Worm (Caenorhabditis elegans) whole organism, L2 larva: ENCODE results near the gene math-23.
"Not testable (repeated sequence)": the region's sequence is repeated elsewhere in the genome, so short reads cannot be mapped to it uniquely, and the experiment has no call there.

ENCODE experiments used
- C34F6.9 ChIP-seq: fragments of 150-350 bp; optimal IDR thresholded peaks from 2 replicates; lab custom pipeline; 2014; ENCODE audit warnings: missing biosample characterization, missing genetic modification characterization
- F13H6.1 ChIP-seq: sonication (generic microtip); optimal IDR thresholded peaks from 2 replicates; lab custom pipeline; 2016; ENCODE audit warnings: missing genetic modification characterization, missing compliant biosample characterization
- R02D3.7 ChIP-seq: fragments of 150-350 bp; optimal IDR thresholded peaks from 2 replicates; lab custom pipeline; 2014; ENCODE audit warnings: missing biosample characterization, missing genetic modification characterization
- blmp-1 ChIP-seq: sonication (generic microtip); optimal IDR thresholded peaks from 2 replicates; lab custom pipeline; 2017; ENCODE audit warnings: missing genetic modification characterization, mild to moderate bottlenecking, missing compliant biosample characterization, antibody characterized with exemption, moderate library complexity; ENCODE audit not compliant: insufficient read depth
- ceh-82 ChIP-seq: fragments of 150-350 bp; optimal IDR thresholded peaks from 2 replicates; lab custom pipeline; 2014; ENCODE audit warnings: missing biosample characterization, missing genetic modification characterization
- dmd-4 ChIP-seq: sonication (generic microtip); optimal IDR thresholded peaks from 2 replicates; lab custom pipeline; 2017; ENCODE audit warnings: missing biosample characterization, missing genetic modification characterization
- egl-27 ChIP-seq: sonication (generic microtip); optimal IDR thresholded peaks from 3 replicates; lab custom pipeline; 2017; ENCODE audit warnings: missing biosample characterization, missing genetic modification reagents, missing genetic modification characterization
- elt-1 ChIP-seq: fragments of 150-350 bp; optimal IDR thresholded peaks from 2 replicates; lab custom pipeline; 2014; ENCODE audit warnings: missing biosample characterization, missing genetic modification characterization
- elt-3 ChIP-seq: sonication (generic microtip); optimal IDR thresholded peaks from 2 replicates; lab custom pipeline; 2017; ENCODE audit warnings: missing biosample characterization, missing genetic modification characterization
- gmeb-1 ChIP-seq: fragments of 150-350 bp; optimal IDR thresholded peaks from 2 replicates; lab custom pipeline; 2014; ENCODE audit warnings: missing biosample characterization, missing genetic modification characterization
- lin-11 ChIP-seq: fragments of 150-350 bp; sonication (generic microtip); optimal IDR thresholded peaks from 2 replicates; lab custom pipeline; 2014; ENCODE audit warnings: missing biosample characterization, missing genetic modification characterization, inconsistent platforms, mixed read lengths
- lin-13 ChIP-seq: fragments of 150-350 bp; optimal IDR thresholded peaks from 2 replicates; lab custom pipeline; 2014; ENCODE audit warnings: missing biosample characterization, missing genetic modification reagents, missing genetic modification characterization
- lin-39 ChIP-seq: fragments of 150-350 bp; optimal IDR thresholded peaks from 2 replicates; lab custom pipeline; 2014; ENCODE audit warnings: missing biosample characterization, missing genetic modification reagents, missing genetic modification characterization
- lsy-2 ChIP-seq, 2 experiments: fragments of 150-350 bp in 1 of 2; sonication (generic microtip) in 1 of 2; optimal IDR thresholded peaks; 2 replicates each; lab custom pipeline; 2014 to 2017; ENCODE audit warnings: missing biosample characterization in 2 of 2, missing genetic modification characterization in 2 of 2
- nhr-10 ChIP-seq: sonication (generic microtip); optimal IDR thresholded peaks from 2 replicates; lab custom pipeline; 2017; ENCODE audit warnings: missing biosample characterization, missing genetic modification characterization
- nhr-11 ChIP-seq: fragments of 150-350 bp; optimal IDR thresholded peaks from 2 replicates; lab custom pipeline; 2014; ENCODE audit warnings: missing biosample characterization, missing genetic modification characterization
- nhr-12 ChIP-seq: fragments of 150-350 bp; optimal IDR thresholded peaks from 2 replicates; lab custom pipeline; 2014; ENCODE audit warnings: missing biosample characterization, missing genetic modification characterization
- nhr-21 ChIP-seq: fragments of 150-350 bp; optimal IDR thresholded peaks from 2 replicates; lab custom pipeline; 2014; ENCODE audit warnings: missing biosample characterization, missing genetic modification characterization
- nhr-23 ChIP-seq: fragments of 150-350 bp; optimal IDR thresholded peaks from 2 replicates; lab custom pipeline; 2014; ENCODE audit warnings: missing biosample characterization, missing genetic modification reagents, missing genetic modification characterization
- nhr-25 ChIP-seq: fragments of 150-350 bp; sonication (generic microtip); optimal IDR thresholded peaks from 3 replicates; lab custom pipeline; 2014; ENCODE audit warnings: missing biosample characterization, missing genetic modification characterization
- nhr-6 ChIP-seq: fragments of 150-350 bp; optimal IDR thresholded peaks from 2 replicates; lab custom pipeline; 2014; ENCODE audit warnings: missing biosample characterization, missing genetic modification characterization
- nhr-77 ChIP-seq: fragments of 150-350 bp; optimal IDR thresholded peaks from 2 replicates; lab custom pipeline; 2014; ENCODE audit warnings: missing biosample characterization, missing genetic modification characterization
- skn-1 ChIP-seq: sonication (generic microtip); optimal IDR thresholded peaks from 2 replicates; lab custom pipeline; 2017; ENCODE audit warnings: missing biosample characterization, missing genetic modification characterization
- sma-9 ChIP-seq, 2 experiments: fragments of 150-350 bp in 1 of 2; sonication (generic microtip) in 1 of 2; optimal IDR thresholded peaks; 2 replicates each; lab custom pipeline; 2014 to 2016; ENCODE audit warnings: missing genetic modification characterization in 2 of 2, mild to moderate bottlenecking in 1 of 2, missing biosample characterization in 1 of 2, missing compliant biosample characterization in 1 of 2, missing genetic modification reagents in 1 of 2, moderate library complexity in 1 of 2
- snpc-4 ChIP-seq: fragments of 150-350 bp; optimal IDR thresholded peaks from 2 replicates; lab custom pipeline; 2014; ENCODE audit warnings: missing biosample characterization, missing genetic modification characterization
- unc-39 ChIP-seq: fragments of 150-350 bp; optimal IDR thresholded peaks from 2 replicates; lab custom pipeline; 2014; ENCODE audit warnings: missing biosample characterization, missing genetic modification characterization
- unc-62 ChIP-seq: fragments of 150-350 bp; optimal IDR thresholded peaks from 2 replicates; lab custom pipeline; 2014; ENCODE audit warnings: missing biosample characterization, missing genetic modification reagents, missing genetic modification characterization
- zag-1 ChIP-seq: fragments of 150-350 bp; optimal IDR thresholded peaks from 2 replicates; lab custom pipeline; 2014; ENCODE audit warnings: missing biosample characterization, missing genetic modification characterization
- ztf-1 ChIP-seq: fragments of 200-800 bp; sonication (Bioruptor generic); conservative IDR thresholded peaks from 2 replicates; pipeline ENCODE4 v1.3.6; 2022; ENCODE audit warnings: missing genetic modification characterization, missing compliant biosample characterization
- ztf-11 ChIP-seq: sonication (generic microtip); optimal IDR thresholded peaks from 2 replicates; lab custom pipeline; 2017; ENCODE audit warnings: missing biosample characterization, missing genetic modification characterization
- ztf-4 ChIP-seq: fragments of 150-350 bp; optimal IDR thresholded peaks from 2 replicates; lab custom pipeline; 2014; ENCODE audit warnings: missing biosample characterization, missing genetic modification characterization

The math-23 gene

DNA sequence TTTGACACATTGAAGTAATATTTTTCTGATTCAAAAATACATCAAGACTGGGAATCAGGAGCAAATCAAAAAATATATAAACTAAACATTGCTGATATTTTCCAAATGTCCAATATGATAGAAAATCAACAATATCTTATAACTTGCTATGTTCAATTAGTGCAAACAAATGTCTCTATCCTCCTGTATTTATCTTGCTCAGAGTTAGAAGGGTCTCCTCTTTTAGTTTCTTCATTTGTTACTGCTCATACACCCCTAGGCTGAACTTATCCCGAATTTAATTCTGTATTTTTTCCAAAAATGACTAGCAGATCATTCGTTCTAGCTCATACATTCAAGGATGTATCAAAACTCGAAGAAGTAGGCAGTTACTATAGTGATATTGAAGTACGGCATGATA lies at the start of gene math-23:
TSS of gene math-23 (plus strand) at position 301 of the 400 bp plus-strand sequence.
- no peak for TF ChIP-seq zag-1 (tag; lab: Kevin White, UChicago)
- no peak for TF ChIP-seq gmeb-1
- TF ChIP-seq skn-1 (tag; lab: Kevin White, UChicago), result no peak

DNA sequence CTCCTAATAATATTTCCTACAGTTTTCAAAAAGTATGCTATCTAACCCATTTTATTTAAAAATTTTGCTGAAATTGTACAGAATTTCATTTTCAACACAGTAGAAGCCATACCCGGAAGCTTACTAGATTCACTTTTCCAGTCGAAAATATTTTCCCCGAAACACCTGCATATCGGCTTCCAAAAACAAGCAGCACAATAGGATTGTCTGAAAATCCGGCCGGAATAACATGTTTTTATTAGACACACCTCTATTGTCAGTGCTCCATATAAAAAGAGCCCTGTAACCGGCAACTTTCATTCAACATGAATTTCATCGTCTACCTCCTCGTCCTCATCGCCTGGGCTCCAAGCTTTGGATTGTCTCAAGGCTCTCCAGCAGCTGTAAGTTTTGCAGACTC lies 49.6 kb upstream of the math-23 start, which contains the start of gene C52E2.2:
TSS of gene C52E2.2 (plus strand) at position 301 of the 400 bp plus-strand sequence.
- no peak for TF ChIP-seq gmeb-1
- no peak for TF ChIP-seq dmd-4 (tag; lab: Kevin White, UChicago)
- no peak for TF ChIP-seq nhr-21 (tag; lab: Kevin White, UChicago)
- no peak for TF ChIP-seq ceh-82 (tag; lab: Kevin White, UChicago)
- TF ChIP-seq nhr-12 (tag; lab: Kevin White, UChicago), result no peak
- TF ChIP-seq C34F6.9 (tag; lab: Kevin White, UChicago), result no peak
- TF ChIP-seq sma-9 (GFP tag; optimal IDR thresholded peaks at IDR 0.05; lab: Kevin White, UChicago), result no peak
- no peak for TF ChIP-seq sma-9 (tag; optimal IDR thresholded peaks at IDR 0.05; lab: Kevin White, UChicago)
- no peak for TF ChIP-seq ztf-4 (tag; lab: Kevin White, UChicago)
- no peak for TF ChIP-seq lsy-2 (tag; optimal IDR thresholded peaks at IDR 0.05; lab: Kevin White, UChicago)
- no peak for TF ChIP-seq nhr-11 (tag; lab: Kevin White, UChicago)
- no peak for TF ChIP-seq snpc-4 (tag; lab: Kevin White, UChicago)

DNA sequence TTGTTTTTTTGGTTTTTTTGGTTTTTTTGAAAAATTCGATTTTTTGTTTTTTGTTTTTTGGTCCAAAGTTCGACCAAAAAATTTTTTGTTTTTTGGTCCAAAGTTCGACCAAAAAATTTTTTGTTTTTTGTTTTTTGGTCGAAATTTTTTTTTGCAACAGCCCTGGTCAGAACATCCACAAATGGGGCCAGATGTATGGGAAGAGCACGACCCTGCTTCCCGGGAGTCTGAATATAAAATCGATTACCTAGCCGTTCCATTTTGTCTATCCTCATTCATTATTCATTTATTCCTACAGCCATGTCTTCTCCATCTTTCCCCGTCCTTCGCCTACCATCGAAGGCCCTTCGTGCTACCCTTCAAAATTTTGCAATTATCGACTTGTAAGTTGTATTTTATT lies 48.0 kb upstream of the math-23 start, which contains the start of gene fbxb-95:
TSS of gene fbxb-95 (plus strand) at position 301 of the 400 bp plus-strand sequence.
- not testable (repeated sequence) for TF ChIP-seq F13H6.1 (tag; lab: Kevin White, UChicago); sma-9 (GFP tag; optimal IDR thresholded peaks at IDR 0.05; lab: Kevin White, UChicago); sma-9 (tag; optimal IDR thresholded peaks at IDR 0.05; lab: Kevin White, UChicago); blmp-1 (tag; lab: Kevin White, UChicago)

DNA sequence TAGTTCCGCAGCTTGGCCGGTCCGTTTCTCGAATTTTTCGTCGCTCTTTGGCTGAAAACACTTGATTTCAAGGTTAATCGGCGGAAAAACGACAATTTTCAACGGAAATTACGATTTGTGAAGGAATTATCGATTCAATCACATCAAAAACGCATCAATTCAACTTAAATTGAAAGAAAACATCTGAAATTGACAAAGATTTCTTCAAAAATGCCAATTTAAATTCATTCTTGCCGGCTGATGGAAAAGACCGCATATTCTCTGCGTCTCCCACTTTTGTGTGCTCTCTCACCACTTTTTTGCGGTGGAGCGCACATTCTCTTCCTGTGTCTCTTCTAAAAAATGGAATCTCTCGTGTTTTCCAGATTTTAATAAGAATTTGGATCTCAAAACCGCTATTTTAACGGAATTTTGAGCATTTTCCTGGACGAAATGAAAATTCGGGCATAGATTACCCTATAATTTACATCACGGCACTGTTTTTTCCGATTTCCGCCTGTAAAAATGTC lies 40.7 kb upstream of the math-23 start, which contains the start of gene C16C4.18:
TSS of gene C16C4.18 (minus strand) at position 51 of the 509 bp plus-strand sequence.
- TF ChIP-seq nhr-77, lin-11, blmp-1 (tag; lab: Kevin White, UChicago): not testable (repeated sequence)

DNA sequence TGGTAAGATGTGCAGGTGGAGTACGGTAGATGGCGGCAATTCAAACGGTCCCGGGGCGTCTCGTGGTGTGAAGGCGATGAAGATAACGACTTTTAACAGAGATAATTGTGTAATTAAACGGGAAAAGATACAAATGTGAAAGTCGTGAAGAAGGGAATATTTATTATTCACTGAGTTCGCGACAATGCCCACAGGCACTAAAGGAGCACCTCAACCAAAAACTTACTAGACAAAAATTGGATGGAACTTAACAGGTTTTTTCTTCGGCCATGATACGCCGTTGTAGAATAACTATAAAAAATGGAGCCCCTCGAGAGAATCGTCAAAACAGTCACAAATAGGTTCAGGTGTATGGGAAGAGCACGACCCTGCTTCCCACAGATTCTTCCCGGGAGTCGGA lies 39.7 kb upstream of the math-23 start, which contains the start of gene fbxb-98:
TSS of gene fbxb-98 (plus strand) at position 301 of the 400 bp plus-strand sequence.
- not testable (repeated sequence) for TF ChIP-seq nhr-6 (tag; lab: Kevin White, UChicago); ztf-1; dmd-4 (tag; lab: Kevin White, UChicago)

DNA sequence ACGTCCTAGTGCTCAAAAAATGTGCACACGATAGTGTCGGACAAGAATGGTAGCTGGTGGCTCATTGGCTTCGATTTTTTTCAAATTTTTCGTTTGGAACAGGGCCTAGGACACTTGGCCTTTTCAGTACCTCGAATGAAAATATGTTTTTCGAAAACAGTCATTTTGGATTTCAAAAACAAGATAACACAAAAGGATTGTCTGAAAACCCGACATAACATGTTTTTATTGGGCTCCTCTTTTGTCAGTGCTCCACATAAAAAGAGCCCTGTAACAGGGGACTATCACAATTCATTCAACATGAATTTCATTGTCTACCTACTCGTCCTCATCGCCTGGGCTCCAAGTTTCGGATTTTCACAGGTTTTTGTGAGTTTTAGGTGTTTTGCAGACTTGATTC lies 37.8 kb upstream of the math-23 start, which contains the start of gene C16C4.17:
TSS of gene C16C4.17 (plus strand) at position 301 of the 400 bp plus-strand sequence.
- TF ChIP-seq F13H6.1 (tag; lab: Kevin White, UChicago) (no peak), ztf-11 (no peak), lin-11 (tag; lab: Kevin White, UChicago) (no peak), elt-1 (no peak), egl-27 (tag; lab: Kevin White, UChicago) (no peak), elt-3 (tag; lab: Kevin White, UChicago) (no peak), gmeb-1 (no peak), nhr-11 (tag; lab: Kevin White, UChicago) (no peak), nhr-77 (tag; lab: Kevin White, UChicago) (no peak), dmd-4 (tag; lab: Kevin White, UChicago) (no peak), unc-62 (GFP tag; lab: Kevin White, UChicago) (no peak), ztf-1 (no peak), ceh-82 (tag; lab: Kevin White, UChicago) (no peak), nhr-25 (no peak), unc-39 (tag; lab: Kevin White, UChicago) (no peak), lin-13 (GFP tag; lab: Kevin White, UChicago) (no peak), nhr-10 (tag; lab: Kevin White, UChicago) (no peak), nhr-23 (no peak), lin-39 (tag; lab: Kevin White, UChicago) (no peak), R02D3.7 (tag; lab: Kevin White, UChicago) (no peak)
